Fruit fly (Drosophila melanogaster) whole organism, pupa: ENCODE data around the gene ckd.

Experiments
- CG15710 ChIP-seq: fragments of 200-800 bp; sonication (Bioruptor generic); optimal IDR thresholded peaks from 2 replicates; lab custom pipeline; 2018; ENCODE audit warnings: missing biosample characterization, mild to moderate bottlenecking, missing genetic modification characterization, moderate library complexity
- CG17806 ChIP-seq: fragments of 200-800 bp; sonication (Bioruptor generic); optimal IDR thresholded peaks from 2 replicates; lab custom pipeline; 2018; ENCODE audit warnings: missing biosample characterization, mild to moderate bottlenecking, missing genetic modification characterization, moderate library complexity
- D1 ChIP-seq: fragments of 200-800 bp; sonication (Bioruptor generic); optimal IDR thresholded peaks from 2 replicates; lab custom pipeline; 2018; ENCODE audit warnings: missing biosample characterization, mild to moderate bottlenecking, missing genetic modification characterization, moderate library complexity
- EcR ChIP-seq: fragments of 200-800 bp; sonication (Bioruptor generic); optimal IDR thresholded peaks from 3 replicates; lab custom pipeline; 2019; ENCODE audit warnings: missing biosample characterization, missing genetic modification characterization, mild to moderate bottlenecking, moderate library complexity, missing genetic modification reagents
- Ets98B ChIP-seq: fragments of 200-800 bp; sonication (Bioruptor generic); IDR thresholded peaks from 2 replicates; pipeline ENCODE4 v1.3.6; 2022; ENCODE audit warnings: missing biosample characterization, missing genetic modification characterization
- Pif1B ChIP-seq: fragments of 200-800 bp; sonication (Bioruptor generic); optimal IDR thresholded peaks from 3 replicates; lab custom pipeline; 2016; ENCODE audit warnings: missing biosample characterization, missing genetic modification characterization
- Snoo ChIP-seq: fragments of 200-800 bp; sonication (Bioruptor generic); optimal IDR thresholded peaks from 3 replicates; lab custom pipeline; 2017; ENCODE audit warnings: missing biosample characterization, mild to moderate bottlenecking, missing genetic modification characterization, inconsistent platforms

DNA sequence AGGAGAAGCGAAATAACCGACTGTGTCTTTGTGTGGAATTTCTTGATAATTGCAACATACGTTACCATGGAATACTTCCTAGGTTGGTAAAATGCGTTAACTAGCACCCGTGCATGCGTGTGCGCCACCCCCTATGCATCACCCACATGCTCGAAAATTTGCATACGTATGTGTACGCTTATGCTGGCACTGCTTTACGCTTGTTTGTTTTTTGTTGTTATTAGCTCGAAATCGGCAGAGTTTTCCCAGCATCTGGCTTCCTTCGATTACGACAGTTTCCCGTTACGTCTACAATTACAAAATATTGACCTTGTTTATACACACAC is 31.3 kb upstream of the ckd start:
- TF ChIP-seq Pif1B (GFP tag; lab: Kevin White, UChicago): no peak
- TF ChIP-seq Snoo (tag; lab: Kevin White, UChicago): no peak
- TF ChIP-seq Ets98B (GFP tag; lab: Robert Waterston, UW): peak; percentile 4; the same call in 1 of the 2 replicates
- TF ChIP-seq EcR (GFP tag; lab: Kevin White, UChicago): no peak
- TF ChIP-seq CG17806 (tag; lab: Kevin White, UChicago): no peak
- no peak for TF ChIP-seq CG15710 (tag; lab: Kevin White, UChicago)
- TF ChIP-seq D1 (tag; lab: Kevin White, UChicago): no peak
